Worm (Caenorhabditis elegans) whole organism, L1 larva: ENCODE measurements around the gene ZK1290.7.
A peak's percentile ranks its signal among the peaks of the same experiment; 100 is the strongest.

Experiments used
- C16A3.4 ChIP-seq: fragments of 150-350 bp; optimal IDR thresholded peaks from 2 replicates; lab custom pipeline; 2014; ENCODE audit warnings: missing biosample characterization, missing genetic modification characterization
- C34B4.2 ChIP-seq: sonication (generic microtip); optimal IDR thresholded peaks from 2 replicates; lab custom pipeline; 2017; ENCODE audit warnings: mild to moderate bottlenecking, missing genetic modification characterization, missing compliant biosample characterization
- F16B12.6 ChIP-seq: fragments of 150-350 bp; optimal IDR thresholded peaks from 2 replicates; lab custom pipeline; 2014; ENCODE audit warnings: missing biosample characterization, missing genetic modification characterization
- alr-1 ChIP-seq: fragments of 200-800 bp; sonication (Bioruptor generic); optimal IDR thresholded peaks from 2 replicates; lab custom pipeline; 2018; ENCODE audit warnings: borderline replicate concordance, mild to moderate bottlenecking, missing genetic modification characterization, missing compliant biosample characterization
- aly-2 ChIP-seq: fragments of 150-350 bp; optimal IDR thresholded peaks from 2 replicates; lab custom pipeline; 2014; ENCODE audit warnings: missing biosample characterization, missing genetic modification characterization
- ama-1 ChIP-seq: fragments of 150-350 bp; optimal IDR thresholded peaks from 2 replicates; lab custom pipeline; 2014
- ceh-82 ChIP-seq, 3 experiments: fragments of 150-350 bp in 1 of 3; sonication (generic microtip) in 2 of 3; optimal IDR thresholded peaks; 2 replicates each; lab custom pipeline; 2014 to 2017; ENCODE audit warnings: missing biosample characterization in 3 of 3, missing genetic modification characterization in 3 of 3
- ceh-88 ChIP-seq: fragments of 200-800 bp; sonication (Bioruptor generic); IDR thresholded peaks from 2 replicates; pipeline ENCODE4 v1.3.6; 2022; ENCODE audit warnings: missing genetic modification characterization, missing compliant biosample characterization
- ces-1 ChIP-seq: fragments of 150-350 bp; optimal IDR thresholded peaks from 2 replicates; lab custom pipeline; 2014; ENCODE audit warnings: missing biosample characterization, missing genetic modification reagents, missing genetic modification characterization
- dsc-1 ChIP-seq: sonication (generic microtip); optimal IDR thresholded peaks from 2 replicates; lab custom pipeline; 2016; ENCODE audit warnings: mild to moderate bottlenecking, missing genetic modification characterization, missing compliant biosample characterization
- efl-3 ChIP-seq: fragments of 200-800 bp; sonication (Bioruptor generic); optimal IDR thresholded peaks from 2 replicates; lab custom pipeline; 2018; ENCODE audit warnings: mild to moderate bottlenecking, missing genetic modification characterization, missing compliant biosample characterization
- egl-13 ChIP-seq: sonication (generic microtip); optimal IDR thresholded peaks from 2 replicates; lab custom pipeline; 2016; ENCODE audit warnings: missing genotype, missing genetic modification reagents, missing genetic modification characterization, missing compliant biosample characterization
- egl-27 ChIP-seq, 2 experiments: fragments of 150-350 bp in 1 of 2; sonication (generic microtip); optimal IDR thresholded peaks; 3 replicates each; lab custom pipeline; 2017 to 2018; ENCODE audit warnings: missing biosample characterization in 2 of 2, missing genetic modification characterization in 2 of 2, missing genetic modification reagents in 2 of 2
- elt-2 ChIP-seq: sonication (generic microtip); optimal IDR thresholded peaks from 2 replicates; lab custom pipeline; 2016; ENCODE audit warnings: missing genetic modification characterization, mild to moderate bottlenecking, inconsistent platforms, missing compliant biosample characterization, missing genetic modification reagents
- elt-3 ChIP-seq, 6 experiments: fragments of 150-350 bp in 1 of 6; sonication (generic microtip); optimal IDR thresholded peaks; 2 replicates each; lab custom pipeline; 2017 to 2018; ENCODE audit warnings: missing biosample characterization in 6 of 6, missing genetic modification characterization in 6 of 6, inconsistent platforms in 1 of 6
- fkh-10 ChIP-seq: sonication (generic microtip); optimal IDR thresholded peaks from 2 replicates; lab custom pipeline; 2017; ENCODE audit warnings: missing biosample characterization, missing genetic modification reagents, missing genetic modification characterization
- fkh-4 ChIP-seq: sonication (generic microtip); optimal IDR thresholded peaks from 2 replicates; lab custom pipeline; 2016; ENCODE audit warnings: missing compliant biosample characterization, missing genetic modification characterization, borderline replicate concordance
- grh-1 ChIP-seq: fragments of 200-800 bp; sonication (Bioruptor generic); IDR thresholded peaks from 2 replicates; pipeline ENCODE4 v1.3.6; 2022; ENCODE audit warnings: missing genetic modification reagents, missing genetic modification characterization, missing compliant biosample characterization
- hpl-2 ChIP-seq: fragments of 150-350 bp; optimal IDR thresholded peaks from 2 replicates; lab custom pipeline; 2014; ENCODE audit warnings: missing biosample characterization, missing genetic modification reagents, missing genetic modification characterization
- irx-1 ChIP-seq: sonication (generic microtip); optimal IDR thresholded peaks from 2 replicates; lab custom pipeline; 2016; ENCODE audit warnings: missing genetic modification characterization, missing compliant biosample characterization
- isw-1 ChIP-seq: fragments of 200-800 bp; sonication (Bioruptor generic); IDR thresholded peaks from 2 replicates; pipeline ENCODE4 v1.3.6; 2022; ENCODE audit warnings: missing genetic modification characterization, missing compliant biosample characterization
- jun-1 ChIP-seq: fragments of 150-350 bp; optimal IDR thresholded peaks from 2 replicates; lab custom pipeline; 2014; ENCODE audit warnings: missing biosample characterization, missing genetic modification reagents, missing genetic modification characterization
- lin-13 ChIP-seq: fragments of 150-350 bp; optimal IDR thresholded peaks from 2 replicates; lab custom pipeline; 2014; ENCODE audit warnings: missing biosample characterization, missing genetic modification reagents, missing genetic modification characterization
- lin-14 ChIP-seq: fragments of 200-800 bp; sonication (Bioruptor generic); optimal IDR thresholded peaks from 2 replicates; lab custom pipeline; 2018; ENCODE audit warnings: mild to moderate bottlenecking, missing genetic modification characterization, moderate library complexity, missing compliant biosample characterization
- lin-15B ChIP-seq: fragments of 150-350 bp; sonication (generic microtip); optimal IDR thresholded peaks from 3 replicates; lab custom pipeline; 2014; ENCODE audit warnings: missing biosample characterization, missing genetic modification characterization
- lin-39 ChIP-seq: fragments of 150-350 bp; optimal IDR thresholded peaks from 2 replicates; lab custom pipeline; 2014; ENCODE audit warnings: missing biosample characterization, missing genetic modification reagents, missing genetic modification characterization
- lsy-2 ChIP-seq, 2 experiments: fragments of 150-350 bp; optimal IDR thresholded peaks; 2 replicates each; lab custom pipeline; 2014; ENCODE audit warnings: missing biosample characterization in 2 of 2, missing genetic modification characterization in 2 of 2
- mab-9 ChIP-seq: fragments of 200-800 bp; sonication (Bioruptor generic); IDR thresholded peaks from 2 replicates; pipeline ENCODE4 v1.3.6; 2022; ENCODE audit warnings: missing genetic modification reagents, missing genetic modification characterization, missing compliant biosample characterization
- mdl-1 ChIP-seq, 2 experiments: fragments of 150-350 bp; optimal IDR thresholded peaks; 2 replicates each; lab custom pipeline; 2014 to 2017; ENCODE audit warnings: missing biosample characterization in 2 of 2, missing genetic modification characterization in 2 of 2, inconsistent platforms in 1 of 2
- mef-2 ChIP-seq: fragments of 150-350 bp; optimal IDR thresholded peaks from 2 replicates; lab custom pipeline; 2014; ENCODE audit warnings: missing biosample characterization, missing genetic modification characterization
- mep-1 ChIP-seq: fragments of 150-350 bp; optimal IDR thresholded peaks from 2 replicates; lab custom pipeline; 2014; ENCODE audit warnings: missing biosample characterization, missing genetic modification characterization
- nhr-19 ChIP-seq: fragments of 200-800 bp; sonication (Bioruptor generic); conservative IDR thresholded peaks from 2 replicates; pipeline ENCODE4 v1.3.6; 2022; ENCODE audit warnings: missing genetic modification characterization, missing compliant biosample characterization
- nhr-237 ChIP-seq: fragments of 150-350 bp; optimal IDR thresholded peaks from 2 replicates; lab custom pipeline; 2014; ENCODE audit warnings: missing biosample characterization, missing genetic modification characterization
- nhr-28 ChIP-seq: fragments of 150-350 bp; optimal IDR thresholded peaks from 2 replicates; lab custom pipeline; 2014; ENCODE audit warnings: missing biosample characterization, missing genetic modification characterization
- nhr-47 ChIP-seq: sonication (generic microtip); optimal IDR thresholded peaks from 2 replicates; lab custom pipeline; 2016; ENCODE audit warnings: mild to moderate bottlenecking, missing genetic modification characterization, moderate library complexity, missing compliant biosample characterization
- nhr-71 ChIP-seq: sonication (generic microtip); optimal IDR thresholded peaks from 2 replicates; lab custom pipeline; 2016; ENCODE audit warnings: mild to moderate bottlenecking, missing genetic modification characterization, moderate library complexity, missing compliant biosample characterization
- nhr-77 ChIP-seq: fragments of 150-350 bp; optimal IDR thresholded peaks from 2 replicates; lab custom pipeline; 2014; ENCODE audit warnings: missing biosample characterization, missing genetic modification characterization
- nhr-84 ChIP-seq: sonication (generic microtip); optimal IDR thresholded peaks from 2 replicates; lab custom pipeline; 2017; ENCODE audit warnings: missing biosample characterization, missing genetic modification characterization
- pag-3 ChIP-seq: sonication (generic microtip); optimal IDR thresholded peaks from 2 replicates; lab custom pipeline; 2017; ENCODE audit warnings: missing genetic modification characterization, mild to moderate bottlenecking, missing compliant biosample characterization, antibody characterized with exemption, borderline replicate concordance; ENCODE audit not compliant: insufficient read depth
- pax-3 ChIP-seq: fragments of 200-800 bp; sonication (Bioruptor generic); optimal IDR thresholded peaks from 2 replicates; lab custom pipeline; 2018; ENCODE audit warnings: mild to moderate bottlenecking, missing genetic modification characterization, moderate library complexity, missing compliant biosample characterization
- pqm-1 ChIP-seq: sonication (generic microtip); optimal IDR thresholded peaks from 3 replicates; lab custom pipeline; 2017; ENCODE audit warnings: missing biosample characterization, missing genetic modification characterization
- rnt-1 ChIP-seq: sonication (generic microtip); optimal IDR thresholded peaks from 2 replicates; lab custom pipeline; 2016; ENCODE audit warnings: mild to moderate bottlenecking, missing genetic modification characterization, moderate library complexity, missing compliant biosample characterization
- skn-1 ChIP-seq: fragments of 150-350 bp; optimal IDR thresholded peaks from 2 replicates; lab custom pipeline; 2014; ENCODE audit warnings: missing biosample characterization, missing genetic modification characterization
- snpc-4 ChIP-seq: fragments of 150-350 bp; optimal IDR thresholded peaks from 2 replicates; lab custom pipeline; 2014; ENCODE audit warnings: missing biosample characterization, missing genetic modification characterization
- snu-23 ChIP-seq: sonication (generic microtip); optimal IDR thresholded peaks from 2 replicates; lab custom pipeline; 2016; ENCODE audit warnings: missing genetic modification characterization, missing compliant biosample characterization
- sptf-1 ChIP-seq: fragments of 150-350 bp; optimal IDR thresholded peaks from 2 replicates; lab custom pipeline; 2014; ENCODE audit warnings: missing biosample characterization, missing genetic modification characterization
- sup-37 ChIP-seq: fragments of 200-800 bp; sonication (Bioruptor generic); optimal IDR thresholded peaks from 2 replicates; lab custom pipeline; 2018; ENCODE audit warnings: mild to moderate bottlenecking, missing genetic modification characterization, missing compliant biosample characterization
- swsn-7 ChIP-seq: sonication (generic microtip); optimal IDR thresholded peaks from 2 replicates; lab custom pipeline; 2016; ENCODE audit warnings: missing genetic modification characterization, missing compliant biosample characterization
- tbx-2 ChIP-seq: sonication (generic microtip); optimal IDR thresholded peaks from 2 replicates; lab custom pipeline; 2016; ENCODE audit warnings: missing genetic modification characterization, missing compliant biosample characterization
- xbp-1 ChIP-seq: sonication (generic microtip); optimal IDR thresholded peaks from 2 replicates; lab custom pipeline; 2016; ENCODE audit warnings: missing genetic modification characterization, missing compliant biosample characterization
- ztf-11 ChIP-seq, 2 experiments: sonication (generic microtip); optimal IDR thresholded peaks; 2 replicates each; lab custom pipeline; 2016 to 2017; ENCODE audit warnings: missing genetic modification characterization in 2 of 2, missing biosample characterization in 1 of 2, missing compliant biosample characterization in 1 of 2

The ZK1290.7 gene

DNA sequence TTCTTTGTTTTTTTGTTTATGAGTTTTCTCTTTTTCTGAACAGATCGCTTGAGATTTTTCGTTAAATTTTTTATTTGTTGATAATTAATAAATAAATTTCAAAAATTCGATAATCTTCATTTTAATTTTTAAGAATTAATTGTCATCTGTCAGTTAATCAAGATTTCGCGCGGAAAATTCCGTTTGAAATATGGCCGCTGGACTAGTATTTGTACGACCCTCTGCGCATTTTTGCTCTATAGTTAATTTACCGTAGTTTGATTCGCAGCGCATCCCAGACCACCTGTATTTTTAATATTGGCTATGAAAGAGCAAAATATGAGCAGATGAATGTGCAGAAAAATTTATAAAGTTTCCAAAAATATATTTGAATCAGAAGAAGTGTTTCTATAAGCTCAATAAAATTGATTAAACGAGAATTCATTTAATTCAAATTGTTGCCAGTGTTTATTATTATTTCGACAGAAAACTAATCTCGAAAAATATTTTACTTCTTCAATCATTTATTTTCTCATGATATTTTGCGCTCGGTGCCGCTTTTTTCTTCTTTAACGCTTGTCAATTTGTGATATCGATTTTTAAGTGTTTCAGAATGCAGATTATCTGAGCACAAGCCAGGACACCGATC lies 12.4 kb upstream of the ZK1290.7 start, which contains the start of gene nfi-1 (continued):
- TF ChIP-seq egl-13 (tag; lab: Kevin White, UChicago) = no peak
- no peak for TF ChIP-seq irx-1
- TF ChIP-seq dsc-1 (tag; lab: Kevin White, UChicago) = no peak
- no peak for TF ChIP-seq pag-3
- no peak for TF ChIP-seq nhr-77
- TF ChIP-seq mep-1 (tag; lab: Kevin White, UChicago) = peak; percentile 56
- peak; percentile 38 for TF ChIP-seq nhr-47 (tag; lab: Kevin White, UChicago)
- peak; percentile 37 for TF ChIP-seq skn-1 (tag; lab: Kevin White, UChicago)
- peak; percentile 72 for TF ChIP-seq rnt-1
- no peak for TF ChIP-seq sptf-1 (tag; lab: Kevin White, UChicago)
- no peak for TF ChIP-seq ceh-88
- TF ChIP-seq isw-1 = no peak
- no peak for TF ChIP-seq ces-1
- TF ChIP-seq ceh-82 (tag; optimal IDR thresholded peaks at IDR 0.05; lab: Kevin White, UChicago) = no peak
- TF ChIP-seq jun-1 (tag; lab: Kevin White, UChicago) = no peak
- TF ChIP-seq aly-2 (tag; lab: Kevin White, UChicago) = no peak
- peak; percentile 8 for TF ChIP-seq snpc-4 (tag; lab: Kevin White, UChicago)
- no peak for TF ChIP-seq fkh-10 (GFP tag; lab: Kevin White, UChicago)
- TF ChIP-seq snu-23 = peak; percentile 60
- no peak for TF ChIP-seq lin-13
- no peak for TF ChIP-seq hpl-2 (GFP tag; lab: Kevin White, UChicago)
- TF ChIP-seq ztf-11 (tag; optimal IDR thresholded peaks at IDR 0.05; lab: Kevin White, UChicago) = peak in 1 of 2 experiments; percentile 28
- TF ChIP-seq C34B4.2 (tag; lab: Kevin White, UChicago) = no peak
- no peak for TF ChIP-seq mef-2 (tag; lab: Kevin White, UChicago)
- no peak for TF ChIP-seq nhr-19 (GFP tag; lab: Robert Waterston, UW)
- no peak for TF ChIP-seq sup-37 (GFP tag; lab: Kevin White, UChicago)
- TF ChIP-seq pqm-1 = no peak
- no peak for TF ChIP-seq fkh-4 (tag; lab: Kevin White, UChicago)
- peak in 1 of 6 experiments; percentile 50 for TF ChIP-seq elt-3 (tag; optimal IDR thresholded peaks at IDR 0.05; lab: Kevin White, UChicago)
- no peak for TF ChIP-seq lin-39
- peak; percentile 67 for TF ChIP-seq lin-15B
- TF ChIP-seq efl-3 (GFP tag; lab: Kevin White, UChicago) = no peak
- TF ChIP-seq nhr-237 (tag; lab: Kevin White, UChicago) = no peak
- no peak for TF ChIP-seq egl-27 (tag; optimal IDR thresholded peaks at IDR 0.05; lab: Kevin White, UChicago)
- TF ChIP-seq nhr-28 (tag; lab: Kevin White, UChicago) = no peak
- peak; percentile 17 for TF ChIP-seq swsn-7 (tag; lab: Kevin White, UChicago)
- peak; percentile 72 for TF ChIP-seq C16A3.4 (tag; lab: Kevin White, UChicago)
- TF ChIP-seq lsy-2 (tag; optimal IDR thresholded peaks at IDR 0.05; lab: Kevin White, UChicago) = peak; percentile 75 to 97
- TF ChIP-seq nhr-71 (tag; lab: Kevin White, UChicago) = peak; percentile 62
- peak; percentile 53 for TF ChIP-seq tbx-2 (tag; lab: Kevin White, UChicago)
- TF ChIP-seq mdl-1 (tag; optimal IDR thresholded peaks at IDR 0.05; lab: Kevin White, UChicago) = no peak
- no peak for TF ChIP-seq alr-1 (tag; lab: Kevin White, UChicago)
- TF ChIP-seq nhr-84 (tag; lab: Kevin White, UChicago) = no peak
- TF ChIP-seq elt-2 (tag; lab: Kevin White, UChicago) = no peak
- peak; percentile 53 for TF ChIP-seq xbp-1 (tag; lab: Kevin White, UChicago)
- TF ChIP-seq mab-9 (GFP tag; lab: Robert Waterston, UW) = no peak
- no peak for TF ChIP-seq pax-3 (tag; lab: Kevin White, UChicago)
- TF ChIP-seq F16B12.6 (tag; lab: Kevin White, UChicago) = no peak
- TF ChIP-seq ama-1 = no peak
- no peak for TF ChIP-seq grh-1 (GFP tag; lab: Robert Waterston, UW)
- TF ChIP-seq lin-14 (GFP tag; lab: Kevin White, UChicago) = peak; percentile 60
